Fruit fly (Drosophila melanogaster) Kc167 (cell line): Measurements from ENCODE around the gene CG10041.

ENCODE experiments used
- Myc ChIP-seq: fragments of >200 bp; optimal IDR thresholded peaks from 2 replicates; lab custom pipeline; 2017; ENCODE audit warnings: missing external identifiers
- Sin3A ChIP-seq: fragments of >200 bp; optimal IDR thresholded peaks from 2 replicates; lab custom pipeline; 2018; ENCODE audit warnings: missing external identifiers
- h ChIP-seq: fragments of >200 bp; optimal IDR thresholded peaks from 3 replicates; lab custom pipeline; 2018; ENCODE audit warnings: missing external identifiers
- insv ChIP-seq: fragments of >200 bp; optimal IDR thresholded peaks from 3 replicates; lab custom pipeline; 2018; ENCODE audit warnings: missing external identifiers
- psq ChIP-seq: fragments of >200 bp; optimal IDR thresholded peaks from 2 replicates; lab custom pipeline; 2017; ENCODE audit warnings: missing external identifiers
- ttk ChIP-seq: sonication (Bioruptor generic); optimal IDR thresholded peaks from 2 replicates; lab custom pipeline; 2017; ENCODE audit warnings: missing external identifiers

DNA sequence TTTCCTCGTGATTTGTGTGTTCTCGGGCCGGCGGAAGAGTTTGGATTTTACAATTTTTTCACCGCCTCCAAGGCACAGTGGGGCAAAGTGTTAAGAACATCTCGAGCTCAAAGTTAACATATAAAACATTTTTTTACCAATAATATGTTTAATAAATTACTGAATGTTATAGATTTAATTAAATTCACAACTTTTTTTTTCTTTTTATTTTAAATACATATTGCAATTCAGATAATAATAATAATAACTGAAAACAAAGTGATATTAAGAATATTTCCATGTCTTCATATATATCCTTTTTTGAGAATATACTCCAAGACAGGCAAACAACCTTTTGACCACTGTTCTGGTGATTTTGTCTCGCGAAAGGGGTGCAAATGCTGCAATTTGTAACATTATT, 5.9 kb downstream of the CG10041 start:
- no peak for TF ChIP-seq ttk
- no peak for TF ChIP-seq insv
- TF ChIP-seq psq (lab: Kevin White, UChicago), result no peak
- no peak for TF ChIP-seq h (lab: Kevin White, UChicago)
- no peak for TF ChIP-seq Myc
- TF ChIP-seq Sin3A, result no peak
